Fruit fly (Drosophila melanogaster) whole organism, embryonic: ENCODE results near the gene Syx8.

Source experiments
- B-H2 ChIP-seq: fragments of 200-800 bp; sonication (Bioruptor generic); optimal IDR thresholded peaks from 2 replicates; lab custom pipeline; 2018; ENCODE audit warnings: missing biosample characterization, mild to moderate bottlenecking, missing genetic modification characterization
- CG1024 ChIP-seq: fragments of 200-800 bp; sonication (Bioruptor generic); IDR thresholded peaks from 2 replicates; pipeline ENCODE4 v1.3.6; 2022; ENCODE audit warnings: missing biosample characterization, missing genetic modification characterization
- CG11504 ChIP-seq: fragments of 200-800 bp; sonication (Bioruptor generic); optimal IDR thresholded peaks from 3 replicates; lab custom pipeline; 2019; ENCODE audit warnings: missing biosample characterization, mild to moderate bottlenecking, missing genetic modification characterization, moderate library complexity
- CG12104 ChIP-seq: fragments of 200-800 bp; sonication (Bioruptor generic); optimal IDR thresholded peaks from 3 replicates; lab custom pipeline; 2016; ENCODE audit warnings: missing biosample characterization, missing genetic modification characterization
- CG12769 ChIP-seq: fragments of 200-800 bp; sonication (Bioruptor generic); optimal IDR thresholded peaks from 2 replicates; lab custom pipeline; 2019; ENCODE audit warnings: missing biosample characterization, mild to moderate bottlenecking, missing genetic modification characterization, moderate library complexity
- CG13296 ChIP-seq: fragments of 200-800 bp; sonication (Bioruptor generic); optimal IDR thresholded peaks from 3 replicates; lab custom pipeline; 2018; ENCODE audit warnings: missing biosample characterization, mild to moderate bottlenecking, missing genetic modification characterization
- CG16813 ChIP-seq: fragments of 200-800 bp; sonication (Bioruptor generic); IDR thresholded peaks from 3 replicates; pipeline ENCODE4 v1.3.6; 2022; ENCODE audit warnings: missing biosample characterization, missing genetic modification characterization; ENCODE audit not compliant: partially characterized antibody
- CG17359 ChIP-seq: fragments of 200-800 bp; sonication (Bioruptor generic); optimal IDR thresholded peaks from 3 replicates; lab custom pipeline; 2018; ENCODE audit warnings: missing biosample characterization, mild to moderate bottlenecking, missing genetic modification characterization, moderate library complexity
- CG17829 ChIP-seq: fragments of 200-800 bp; optimal IDR thresholded peaks from 2 replicates; lab custom pipeline; 2019; ENCODE audit warnings: missing biosample characterization, mild to moderate bottlenecking, missing genetic modification characterization, moderate library complexity
- CG1792 ChIP-seq: fragments of 200-800 bp; sonication (Bioruptor generic); optimal IDR thresholded peaks from 2 replicates; lab custom pipeline; 2016; ENCODE audit warnings: missing biosample characterization, missing genetic modification characterization
- CG2120 ChIP-seq: fragments of 200-800 bp; sonication (Bioruptor generic); optimal IDR thresholded peaks from 3 replicates; lab custom pipeline; 2016; ENCODE audit warnings: missing biosample characterization, missing genetic modification characterization
- CG3407 ChIP-seq: fragments of 200-800 bp; sonication (Bioruptor generic); optimal IDR thresholded peaks from 2 replicates; lab custom pipeline; 2018; ENCODE audit warnings: missing biosample characterization, mild to moderate bottlenecking, missing genetic modification characterization
- CG3995 ChIP-seq: fragments of 200-800 bp; sonication (Bioruptor generic); optimal IDR thresholded peaks from 3 replicates; lab custom pipeline; 2016; ENCODE audit warnings: missing biosample characterization, missing genetic modification characterization
- CG4282 ChIP-seq: fragments of 200-800 bp; sonication (Bioruptor generic); optimal IDR thresholded peaks from 2 replicates; lab custom pipeline; 2016; ENCODE audit warnings: missing biosample characterization, missing genetic modification characterization
- CG4404 ChIP-seq: fragments of 200-800 bp; sonication (Bioruptor generic); IDR thresholded peaks from 2 replicates; pipeline ENCODE4 v1.3.6; 2022; ENCODE audit warnings: missing biosample characterization, missing genetic modification characterization
- CG4707 ChIP-seq: fragments of 200-800 bp; sonication (Bioruptor generic); optimal IDR thresholded peaks from 2 replicates; lab custom pipeline; 2018; ENCODE audit warnings: missing biosample characterization, mild to moderate bottlenecking, missing genetic modification characterization, moderate library complexity
- CG6813 ChIP-seq: fragments of 200-800 bp; sonication (Bioruptor generic); optimal IDR thresholded peaks from 2 replicates; lab custom pipeline; 2017; ENCODE audit warnings: missing biosample characterization, missing genetic modification characterization, mild to moderate bottlenecking, moderate library complexity, missing genetic modification reagents
- CG8478 ChIP-seq: fragments of >200 bp; optimal IDR thresholded peaks from 2 replicates; lab custom pipeline; 2018
- CG9876 ChIP-seq: fragments of 200-800 bp; sonication (Bioruptor generic); optimal IDR thresholded peaks from 2 replicates; lab custom pipeline; 2016; ENCODE audit warnings: missing biosample characterization, missing genetic modification characterization
- Chrac-16 ChIP-seq: fragments of 200-800 bp; sonication (Bioruptor generic); optimal IDR thresholded peaks from 3 replicates; lab custom pipeline; 2016; ENCODE audit warnings: missing biosample characterization, missing genetic modification characterization
- CoRest ChIP-seq: fragments of 200-800 bp; sonication (Bioruptor generic); optimal IDR thresholded peaks from 3 replicates; lab custom pipeline; 2018; ENCODE audit warnings: missing biosample characterization, mild to moderate bottlenecking, missing genetic modification characterization, moderate library complexity
- E2f2 ChIP-seq: fragments of 200-800 bp; sonication (Bioruptor generic); IDR thresholded peaks from 2 replicates; pipeline ENCODE4 v1.3.6; 2022; ENCODE audit warnings: missing biosample characterization, missing genetic modification characterization
- Ets65A ChIP-seq: fragments of 200-800 bp; sonication (Bioruptor generic); peaks from one replicate; lab custom pipeline; 2016; ENCODE audit warnings: missing biosample characterization, missing genetic modification characterization
- Ets97D ChIP-seq: fragments of 200-800 bp; sonication (Bioruptor generic); optimal IDR thresholded peaks from 3 replicates; lab custom pipeline; 2016; ENCODE audit warnings: missing biosample characterization, missing genetic modification characterization
- Mes4 ChIP-seq: fragments of 200-800 bp; sonication (Bioruptor generic); optimal IDR thresholded peaks from 2 replicates; lab custom pipeline; 2016; ENCODE audit warnings: missing biosample characterization, missing genetic modification characterization
- Myb ChIP-seq: fragments of 200-800 bp; sonication (Bioruptor generic); optimal IDR thresholded peaks from 2 replicates; lab custom pipeline; 2016; ENCODE audit warnings: missing biosample characterization, missing genetic modification characterization
- PHDP ChIP-seq: fragments of 200-800 bp; sonication (Bioruptor generic); optimal IDR thresholded peaks from 3 replicates; lab custom pipeline; 2018; ENCODE audit warnings: missing biosample characterization, mild to moderate bottlenecking, missing genetic modification characterization, moderate library complexity
- Poxn ChIP-seq: fragments of 200-800 bp; sonication (Bioruptor generic); IDR thresholded peaks from 2 replicates; pipeline ENCODE4 v1.3.6; 2022; ENCODE audit warnings: missing biosample characterization, missing genetic modification characterization
- Scr ChIP-seq: fragments of 200-800 bp; sonication (Bioruptor generic); IDR thresholded peaks from 2 replicates; pipeline ENCODE4 v1.3.6; 2022; ENCODE audit warnings: missing biosample characterization, missing genetic modification characterization; ENCODE audit not compliant: partially characterized antibody
- Trl ChIP-seq, 3 experiments: fragments of >200 bp in 2 of 3; fragments of 200-800 bp in 1 of 3; sonication (Bioruptor generic) in 1 of 3; optimal IDR thresholded peaks; 2 replicates in 1 of 3; 3 replicates in 2 of 3; lab custom pipeline; 2016 to 2017; ENCODE audit warnings: missing biosample characterization in 1 of 3, missing genetic modification characterization in 1 of 3
- ara ChIP-seq: fragments of 200-800 bp; sonication (Bioruptor generic); IDR thresholded peaks from 2 replicates; pipeline ENCODE4 v1.3.6; 2022; ENCODE audit warnings: missing biosample characterization, missing genetic modification characterization
- chm ChIP-seq: fragments of 200-800 bp; sonication (Bioruptor generic); IDR thresholded peaks from 2 replicates; pipeline ENCODE4 v1.3.6; 2022; ENCODE audit warnings: missing biosample characterization, missing genetic modification characterization
- ci ChIP-seq: fragments of 200-800 bp; sonication (Bioruptor generic); IDR thresholded peaks from 3 replicates; pipeline ENCODE4 v1.3.6; 2022; ENCODE audit warnings: missing biosample characterization, missing genetic modification characterization
- exex ChIP-seq: fragments of 200-800 bp; sonication (Bioruptor generic); optimal IDR thresholded peaks from 4 replicates; lab custom pipeline; 2018; ENCODE audit warnings: missing biosample characterization, mild to moderate bottlenecking, missing genetic modification characterization, moderate library complexity
- ftz-f1 ChIP-seq: fragments of 200-800 bp; sonication (Bioruptor generic); optimal IDR thresholded peaks from 2 replicates; lab custom pipeline; 2016; ENCODE audit warnings: missing biosample characterization, missing genetic modification characterization
- grau ChIP-seq: fragments of 200-800 bp; optimal IDR thresholded peaks from 3 replicates; lab custom pipeline; 2019; ENCODE audit warnings: missing biosample characterization, mild to moderate bottlenecking, missing genetic modification characterization, moderate library complexity
- h ChIP-seq: fragments of >200 bp; optimal IDR thresholded peaks from 2 replicates; lab custom pipeline; 2017
- ham ChIP-seq: fragments of 200-800 bp; sonication (Bioruptor generic); IDR thresholded peaks from 2 replicates; pipeline ENCODE4 v1.3.6; 2022; ENCODE audit warnings: missing biosample characterization, missing genetic modification characterization
- hb ChIP-seq: fragments of 200-800 bp; sonication (Bioruptor generic); IDR thresholded peaks from 3 replicates; pipeline ENCODE4 v1.3.6; 2022; ENCODE audit warnings: missing biosample characterization, missing genetic modification characterization; ENCODE audit not compliant: partially characterized antibody
- nerfin-1 ChIP-seq: fragments of 200-800 bp; sonication (Bioruptor generic); optimal IDR thresholded peaks from 3 replicates; lab custom pipeline; 2019; ENCODE audit warnings: missing biosample characterization, mild to moderate bottlenecking, missing genetic modification characterization, moderate library complexity
- nmo ChIP-seq: fragments of 200-800 bp; sonication (Bioruptor generic); optimal IDR thresholded peaks from 2 replicates; lab custom pipeline; 2018; ENCODE audit warnings: missing biosample characterization, mild to moderate bottlenecking, missing genetic modification characterization, moderate library complexity
- pita ChIP-seq: fragments of 200-800 bp; sonication (Bioruptor generic); optimal IDR thresholded peaks from 2 replicates; lab custom pipeline; 2017; ENCODE audit warnings: missing biosample characterization, mild to moderate bottlenecking, missing genetic modification characterization
- ro ChIP-seq: fragments of 200-800 bp; sonication (Bioruptor generic); IDR thresholded peaks from 2 replicates; pipeline ENCODE4 v1.3.6; 2022; ENCODE audit warnings: missing biosample characterization, missing genetic modification characterization
- schlank ChIP-seq: fragments of 200-800 bp; sonication (Bioruptor generic); optimal IDR thresholded peaks from 2 replicates; lab custom pipeline; 2018; ENCODE audit warnings: missing biosample characterization, mild to moderate bottlenecking, missing genetic modification characterization
- sim ChIP-seq: fragments of 200-800 bp; sonication (Bioruptor generic); IDR thresholded peaks from 2 replicates; pipeline ENCODE4 v1.3.6; 2022; ENCODE audit warnings: missing biosample characterization, missing genetic modification characterization
- sisA ChIP-seq: fragments of 200-800 bp; sonication (Bioruptor generic); IDR thresholded peaks from 2 replicates; pipeline ENCODE4 v1.3.6; 2022; ENCODE audit warnings: missing biosample characterization, missing genetic modification characterization
- sob ChIP-seq: fragments of 200-800 bp; sonication (Bioruptor generic); IDR thresholded peaks from 2 replicates; pipeline ENCODE4 v1.3.6; 2022; ENCODE audit warnings: missing biosample characterization, missing genetic modification characterization
- stc ChIP-seq: fragments of 200-800 bp; sonication (Bioruptor generic); IDR thresholded peaks from 2 replicates; pipeline ENCODE4 v1.3.6; 2022; ENCODE audit warnings: missing biosample characterization, missing genetic modification characterization
- sug ChIP-seq: fragments of 200-800 bp; optimal IDR thresholded peaks from 2 replicates; lab custom pipeline; 2019; ENCODE audit warnings: missing biosample characterization, mild to moderate bottlenecking, missing genetic modification characterization, moderate library complexity
- tap ChIP-seq: fragments of 200-800 bp; optimal IDR thresholded peaks from 3 replicates; lab custom pipeline; 2019; ENCODE audit warnings: missing biosample characterization, mild to moderate bottlenecking, missing genetic modification characterization, moderate library complexity
- trem ChIP-seq: fragments of 200-800 bp; optimal IDR thresholded peaks from 3 replicates; lab custom pipeline; 2019; ENCODE audit warnings: missing biosample characterization, mild to moderate bottlenecking, missing genetic modification characterization, moderate library complexity
- tx ChIP-seq: fragments of 200-800 bp; sonication (Bioruptor generic); optimal IDR thresholded peaks from 2 replicates; lab custom pipeline; 2016; ENCODE audit warnings: missing biosample characterization, missing genetic modification characterization
- zfh1 ChIP-seq: fragments of 200-800 bp; sonication (Bioruptor generic); IDR thresholded peaks from 3 replicates; pipeline ENCODE4 v1.3.6; 2022; ENCODE audit warnings: missing biosample characterization, missing genetic modification characterization

The Syx8 gene

DNA sequence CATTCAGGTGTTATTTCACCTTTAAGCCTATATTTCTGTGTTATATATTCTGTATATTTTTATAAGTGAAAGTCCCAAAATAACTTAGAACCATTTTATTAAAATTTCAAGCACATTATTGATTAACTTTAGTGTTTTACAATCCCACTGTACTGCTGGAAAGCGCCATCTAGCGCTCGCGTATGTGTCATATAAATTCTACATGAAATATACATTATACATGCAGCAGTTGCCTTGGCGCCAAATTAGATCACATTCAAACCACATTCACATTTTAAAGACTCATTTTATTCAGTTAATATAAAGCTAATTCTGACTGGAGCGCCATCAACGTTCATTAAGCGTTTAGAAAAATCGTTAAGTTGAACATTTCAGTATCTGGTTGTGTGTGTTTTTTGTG, 23.5 kb downstream of the Syx8 start (continued):
- TF ChIP-seq pita (no peak), CG4404 (no peak), sob (GFP tag; lab: Robert Waterston, UW) (0 out of 2 replicates have a peak, but pooled peaks have one; percentile 15), grau (tag; lab: Kevin White, UChicago) (no peak), CG13296 (GFP tag; lab: Kevin White, UChicago) (no peak), zfh1 (GFP tag; lab: Robert Waterston, UW) (0 out of 3 replicates have a peak, but pooled peaks have one; percentile 51), ro (GFP tag; lab: Robert Waterston, UW) (no peak), CG1024 (no peak), trem (tag; lab: Kevin White, UChicago) (no peak), B-H2 (GFP tag; lab: Kevin White, UChicago) (no peak), CoRest (tag; lab: Kevin White, UChicago) (no peak), CG4282 (no peak), hb (GFP tag; lab: Robert Waterston, UW) (no peak), CG4707 (peak; percentile 96), nmo (no peak), ftz-f1 (GFP tag; lab: Kevin White, UChicago) (no peak), CG16813 (GFP tag; lab: Robert Waterston, UW) (no peak), CG1792 (GFP tag; lab: Kevin White, UChicago) (no peak), CG2120 (GFP tag; lab: Kevin White, UChicago) (no peak), Ets65A (GFP tag; lab: Kevin White, UChicago) (peak; percentile 15), Trl (optimal IDR thresholded peaks at IDR 0.05; lab: Kevin White, UChicago) (no peak), Trl (GFP tag; optimal IDR thresholded peaks at IDR 0.05; lab: Kevin White, UChicago) (no peak), CG3407 (GFP tag; lab: Kevin White, UChicago) (no peak), tx (GFP tag; lab: Kevin White, UChicago) (no peak), CG17829 (tag; lab: Kevin White, UChicago) (peak; percentile 15), Mes4 (GFP tag; lab: Kevin White, UChicago) (no peak), E2f2 (GFP tag; lab: Robert Waterston, UW) (peak; percentile 92), CG17359 (tag; lab: Kevin White, UChicago) (no peak), sug (no peak), CG11504 (tag; lab: Kevin White, UChicago) (no peak), exex (tag; lab: Kevin White, UChicago) (no peak), ham (no peak), sim (GFP tag; lab: Robert Waterston, UW) (no peak), CG9876 (no peak), CG3995 (no peak), CG12104 (GFP tag; lab: Kevin White, UChicago) (no peak), chm (GFP tag; lab: Robert Waterston, UW) (no peak), stc (GFP tag; lab: Robert Waterston, UW) (no peak), sisA (GFP tag; lab: Robert Waterston, UW) (no peak), Poxn (no peak), Chrac-16 (GFP tag; lab: Kevin White, UChicago) (no peak), tap (tag; lab: Kevin White, UChicago) (no peak), CG6813 (no peak), ci (GFP tag; lab: Robert Waterston, UW) (no peak), CG12769 (tag; lab: Kevin White, UChicago) (no peak), schlank (no peak), PHDP (tag; lab: Kevin White, UChicago) (no peak), nerfin-1 (tag; lab: Kevin White, UChicago) (no peak), ara (GFP tag; lab: Robert Waterston, UW) (no peak), Scr (GFP tag; lab: Robert Waterston, UW) (0 out of 2 replicates have a peak, but pooled peaks have one; percentile 8), Ets97D (no peak), CG8478 (lab: Kevin White, UChicago) (no peak), h (lab: Kevin White, UChicago) (no peak), Myb (no peak)
